Fruit fly (Drosophila melanogaster) whole organism, embryonic: ENCODE data around the gene Tsp29Fa.

Experiments
- Asciz ChIP-seq: fragments of 200-800 bp; sonication (Bioruptor generic); optimal IDR thresholded peaks from 2 replicates; lab custom pipeline; 2017; ENCODE audit warnings: missing biosample characterization, mild to moderate bottlenecking, missing genetic modification characterization, missing genetic modification reagents
- Atf-2 ChIP-seq: fragments of 200-800 bp; sonication (Bioruptor generic); optimal IDR thresholded peaks from 2 replicates; lab custom pipeline; 2016; ENCODE audit warnings: missing biosample characterization, missing genetic modification characterization
- BtbVII ChIP-seq: fragments of 200-800 bp; sonication (Bioruptor generic); optimal IDR thresholded peaks from 3 replicates; lab custom pipeline; 2017; ENCODE audit warnings: missing biosample characterization, mild to moderate bottlenecking, missing genetic modification characterization
- CG10267 ChIP-seq: fragments of 200-800 bp; sonication (Bioruptor generic); optimal IDR thresholded peaks from 2 replicates; lab custom pipeline; 2018; ENCODE audit warnings: missing biosample characterization, mild to moderate bottlenecking, missing genetic modification characterization, moderate library complexity
- CG10366 ChIP-seq: fragments of 200-800 bp; sonication (Bioruptor generic); IDR thresholded peaks from 2 replicates; pipeline ENCODE4 v1.3.6; 2022; ENCODE audit warnings: missing biosample characterization, missing genetic modification characterization
- CG11085 ChIP-seq: fragments of 200-800 bp; sonication (Bioruptor generic); IDR thresholded peaks from 2 replicates; pipeline ENCODE4 v1.3.6; 2022; ENCODE audit warnings: missing biosample characterization, missing genetic modification characterization
- CG11456 ChIP-seq: fragments of 200-800 bp; sonication (Bioruptor generic); IDR thresholded peaks from 3 replicates; pipeline ENCODE4 v1.3.6; 2022; ENCODE audit warnings: missing biosample characterization, missing genetic modification characterization
- CG11723 ChIP-seq: fragments of 200-800 bp; sonication (Bioruptor generic); optimal IDR thresholded peaks from 2 replicates; lab custom pipeline; 2017; ENCODE audit warnings: missing biosample characterization, mild to moderate bottlenecking, missing genetic modification characterization
- CG15011 ChIP-seq: fragments of 200-800 bp; sonication (Bioruptor generic); optimal IDR thresholded peaks from 3 replicates; lab custom pipeline; 2018; ENCODE audit warnings: missing biosample characterization, mild to moderate bottlenecking, missing genetic modification characterization
- CG15514 ChIP-seq: fragments of 200-800 bp; sonication (Bioruptor generic); optimal IDR thresholded peaks from 3 replicates; lab custom pipeline; 2017; ENCODE audit warnings: missing biosample characterization, missing genetic modification characterization, mild to moderate bottlenecking, moderate library complexity, missing genetic modification reagents
- CG16863 ChIP-seq: fragments of 200-800 bp; sonication (Bioruptor generic); optimal IDR thresholded peaks from 3 replicates; lab custom pipeline; 2016; ENCODE audit warnings: missing biosample characterization, missing genetic modification characterization
- CG17359 ChIP-seq: fragments of 200-800 bp; sonication (Bioruptor generic); optimal IDR thresholded peaks from 3 replicates; lab custom pipeline; 2018; ENCODE audit warnings: missing biosample characterization, mild to moderate bottlenecking, missing genetic modification characterization, moderate library complexity
- CG17829 ChIP-seq: fragments of 200-800 bp; optimal IDR thresholded peaks from 2 replicates; lab custom pipeline; 2019; ENCODE audit warnings: missing biosample characterization, mild to moderate bottlenecking, missing genetic modification characterization, moderate library complexity
- CG18619 ChIP-seq: fragments of 200-800 bp; sonication (Bioruptor generic); optimal IDR thresholded peaks from 3 replicates; lab custom pipeline; 2017; ENCODE audit warnings: missing biosample characterization, mild to moderate bottlenecking, missing genetic modification characterization
- CG2712 ChIP-seq: fragments of 200-800 bp; optimal IDR thresholded peaks from 3 replicates; lab custom pipeline; 2019; ENCODE audit warnings: missing biosample characterization, mild to moderate bottlenecking, missing genetic modification characterization, moderate library complexity
- CG32767 ChIP-seq: fragments of 200-800 bp; sonication (Bioruptor generic); IDR thresholded peaks from 2 replicates; pipeline ENCODE4 v1.3.6; 2022; ENCODE audit warnings: missing biosample characterization, missing genetic modification characterization
- CG5180 ChIP-seq: fragments of 200-800 bp; sonication (Bioruptor generic); optimal IDR thresholded peaks from 3 replicates; lab custom pipeline; 2017; ENCODE audit warnings: missing biosample characterization, missing genetic modification characterization, mild to moderate bottlenecking, moderate library complexity, missing genetic modification reagents
- Camta ChIP-seq: fragments of 200-800 bp; sonication (Bioruptor generic); optimal IDR thresholded peaks from 2 replicates; lab custom pipeline; 2016; ENCODE audit warnings: missing biosample characterization, missing genetic modification characterization
- CkIIα-i1 ChIP-seq: fragments of 200-800 bp; sonication (Bioruptor generic); IDR thresholded peaks from 2 replicates; pipeline ENCODE4 v1.3.6; 2022; ENCODE audit warnings: missing biosample characterization, missing genetic modification characterization
- Doc2 ChIP-seq: fragments of 200-800 bp; sonication (Bioruptor generic); IDR thresholded peaks from 2 replicates; pipeline ENCODE4 v1.3.6; 2022; ENCODE audit warnings: missing biosample characterization, missing genetic modification characterization
- Dp ChIP-seq: fragments of 200-800 bp; sonication (Bioruptor generic); optimal IDR thresholded peaks from 2 replicates; lab custom pipeline; 2018; ENCODE audit warnings: missing biosample characterization, mild to moderate bottlenecking, missing genetic modification characterization, moderate library complexity
- Elba2 ChIP-seq: fragments of 200-800 bp; sonication (Bioruptor generic); optimal IDR thresholded peaks from 3 replicates; lab custom pipeline; 2016; ENCODE audit warnings: missing biosample characterization, missing genetic modification characterization
- Fer3 ChIP-seq: fragments of 200-800 bp; sonication (Bioruptor generic); optimal IDR thresholded peaks from 2 replicates; lab custom pipeline; 2018; ENCODE audit warnings: missing biosample characterization, mild to moderate bottlenecking, missing genetic modification characterization, moderate library complexity
- Gsc ChIP-seq: fragments of 200-800 bp; sonication (Bioruptor generic); IDR thresholded peaks from 2 replicates; pipeline ENCODE4 v1.3.6; 2022; ENCODE audit warnings: missing biosample characterization, missing genetic modification characterization
- Hand ChIP-seq: fragments of 200-800 bp; sonication (Bioruptor generic); optimal IDR thresholded peaks from 2 replicates; lab custom pipeline; 2017; ENCODE audit warnings: mild to moderate bottlenecking, missing biosample characterization, missing genetic modification reagents, missing genetic modification characterization
- Hr3 ChIP-seq: fragments of 200-800 bp; sonication (Bioruptor generic); optimal IDR thresholded peaks from 3 replicates; lab custom pipeline; 2016; ENCODE audit warnings: missing biosample characterization, missing genetic modification characterization
- Oaz ChIP-seq: fragments of 200-800 bp; sonication (Bioruptor generic); IDR thresholded peaks from 2 replicates; pipeline ENCODE4 v1.3.6; 2022; ENCODE audit warnings: missing biosample characterization, missing genetic modification characterization
- Optix ChIP-seq: fragments of 200-800 bp; sonication (Bioruptor generic); IDR thresholded peaks from 3 replicates; pipeline ENCODE4 v1.3.6; 2022; ENCODE audit warnings: missing biosample characterization, missing genetic modification characterization
- Ptx1 ChIP-seq: fragments of 200-800 bp; sonication (Bioruptor generic); IDR thresholded peaks from 2 replicates; pipeline ENCODE4 v1.3.6; 2022; ENCODE audit warnings: missing biosample characterization, missing genetic modification characterization
- Sox100B ChIP-seq: fragments of 200-800 bp; sonication (Bioruptor generic); optimal IDR thresholded peaks from 3 replicates; lab custom pipeline; 2018; ENCODE audit warnings: missing biosample characterization, mild to moderate bottlenecking, missing genetic modification characterization
- ac ChIP-seq: fragments of 200-800 bp; sonication (Bioruptor generic); optimal IDR thresholded peaks from 3 replicates; lab custom pipeline; 2017; ENCODE audit warnings: missing biosample characterization, mild to moderate bottlenecking, missing genetic modification characterization
- cad ChIP-seq: fragments of >200 bp; optimal IDR thresholded peaks from 2 replicates; lab custom pipeline; 2017; ENCODE audit warnings: missing biosample characterization, missing genetic modification characterization
- crp ChIP-seq, 2 experiments: fragments of 200-800 bp; sonication (Bioruptor generic); optimal IDR thresholded peaks; 2 replicates in 1 of 2; 3 replicates in 1 of 2; lab custom pipeline; 2017; ENCODE audit warnings: missing biosample characterization in 2 of 2, missing genetic modification characterization in 2 of 2, mild to moderate bottlenecking in 1 of 2, moderate library complexity in 1 of 2
- fd96Cb ChIP-seq: fragments of 200-800 bp; sonication (Bioruptor generic); optimal IDR thresholded peaks from 2 replicates; lab custom pipeline; 2018; ENCODE audit warnings: missing biosample characterization, mild to moderate bottlenecking, missing genetic modification characterization, moderate library complexity
- gem ChIP-seq: fragments of 200-800 bp; sonication (Bioruptor generic); optimal IDR thresholded peaks from 2 replicates; lab custom pipeline; 2019; ENCODE audit warnings: missing biosample characterization, mild to moderate bottlenecking, missing genetic modification characterization, moderate library complexity
- hbn ChIP-seq: fragments of 200-800 bp; sonication (Bioruptor generic); IDR thresholded peaks from 2 replicates; pipeline ENCODE4 v1.3.6; 2022; ENCODE audit warnings: missing biosample characterization, missing genetic modification characterization; ENCODE audit not compliant: partially characterized antibody
- ind ChIP-seq: fragments of 200-800 bp; sonication (Bioruptor generic); optimal IDR thresholded peaks from 3 replicates; lab custom pipeline; 2016; ENCODE audit warnings: missing biosample characterization, missing genetic modification characterization
- inv ChIP-seq: fragments of 200-800 bp; sonication (Bioruptor generic); IDR thresholded peaks from 2 replicates; pipeline ENCODE4 v1.3.6; 2022; ENCODE audit warnings: missing biosample characterization, missing genetic modification characterization; ENCODE audit not compliant: partially characterized antibody
- jing ChIP-seq: fragments of 200-800 bp; sonication (Bioruptor generic); optimal IDR thresholded peaks from 2 replicates; lab custom pipeline; 2018; ENCODE audit warnings: missing biosample characterization, mild to moderate bottlenecking, missing genetic modification characterization
- klu ChIP-seq: fragments of 200-800 bp; sonication (Bioruptor generic); IDR thresholded peaks from 2 replicates; pipeline ENCODE4 v1.3.6; 2022; ENCODE audit warnings: missing biosample characterization, missing genetic modification characterization
- nmo ChIP-seq: fragments of 200-800 bp; sonication (Bioruptor generic); optimal IDR thresholded peaks from 2 replicates; lab custom pipeline; 2018; ENCODE audit warnings: missing biosample characterization, mild to moderate bottlenecking, missing genetic modification characterization, moderate library complexity
- p53 ChIP-seq: fragments of 200-800 bp; sonication (Bioruptor generic); optimal IDR thresholded peaks from 2 replicates; lab custom pipeline; 2016; ENCODE audit warnings: missing biosample characterization, missing genetic modification characterization
- pb ChIP-seq: fragments of 200-800 bp; sonication (Bioruptor generic); optimal IDR thresholded peaks from 3 replicates; lab custom pipeline; 2016; ENCODE audit warnings: missing biosample characterization, missing genetic modification characterization
- phol ChIP-seq: fragments of 200-800 bp; sonication (Bioruptor generic); optimal IDR thresholded peaks from 3 replicates; lab custom pipeline; 2018; ENCODE audit warnings: missing biosample characterization, mild to moderate bottlenecking, missing genetic modification characterization, moderate library complexity
- sisA ChIP-seq: fragments of 200-800 bp; sonication (Bioruptor generic); IDR thresholded peaks from 2 replicates; pipeline ENCODE4 v1.3.6; 2022; ENCODE audit warnings: missing biosample characterization, missing genetic modification characterization
- ssp ChIP-seq: fragments of 200-800 bp; sonication (Bioruptor generic); IDR thresholded peaks from 2 replicates; pipeline ENCODE4 v1.3.6; 2022; ENCODE audit warnings: missing biosample characterization, missing genetic modification characterization
- tll ChIP-seq, 2 experiments: fragments of 200-800 bp in 1 of 2; fragments of >200 bp in 1 of 2; sonication (Bioruptor generic) in 1 of 2; optimal IDR thresholded peaks; 2 replicates each; lab custom pipeline; 2017 to 2019; ENCODE audit warnings: missing biosample characterization in 2 of 2, missing genetic modification characterization in 2 of 2, mild to moderate bottlenecking in 1 of 2, moderate library complexity in 1 of 2
- vfl ChIP-seq: fragments of 200-800 bp; sonication (Bioruptor generic); optimal IDR thresholded peaks from 2 replicates; lab custom pipeline; 2016; ENCODE audit warnings: missing biosample characterization, missing genetic modification characterization

Tsp29Fa gene

DNA sequence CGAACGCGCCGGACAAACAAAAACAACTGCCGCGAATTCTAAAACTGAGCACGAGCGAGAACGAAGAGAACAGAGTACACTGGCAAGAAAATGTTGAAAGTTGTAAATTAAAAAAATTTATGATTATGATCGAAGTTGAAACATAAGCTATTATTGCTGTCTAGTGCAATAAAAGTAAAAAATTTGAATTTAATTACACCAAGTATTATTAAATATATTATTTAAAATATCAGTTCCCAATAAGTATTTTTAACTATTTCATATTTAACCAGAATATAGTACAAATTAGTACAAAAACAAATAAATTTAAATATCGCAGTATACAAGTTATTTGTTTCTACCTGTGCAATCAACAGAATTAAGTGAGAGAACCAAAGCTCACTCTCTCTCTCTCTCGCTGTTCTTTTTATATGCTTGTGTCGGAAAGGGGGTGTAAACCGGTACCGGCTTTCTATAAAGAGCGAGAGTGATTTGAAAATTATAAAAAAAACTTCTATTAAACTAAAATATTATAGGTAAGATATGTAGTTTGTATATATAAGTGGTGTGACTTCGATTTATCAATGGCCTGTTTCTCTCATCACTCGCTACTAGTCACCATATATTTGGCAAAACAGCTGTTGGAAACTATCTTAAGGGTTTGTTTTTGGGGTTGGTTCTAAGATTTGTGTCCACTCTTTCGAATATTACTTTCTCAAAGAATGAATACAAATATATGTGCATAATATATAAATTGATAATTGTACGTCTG lies 17.6 kb downstream of the Tsp29Fa start, which contains the start of gene C1GalTA (continued):
- TF ChIP-seq Gsc = no peak
- peak; percentile 70 for TF ChIP-seq vfl (GFP tag; lab: Kevin White, UChicago)
- peak; percentile 42 for TF ChIP-seq Atf-2 (GFP tag; lab: Kevin White, UChicago)
- peak; percentile 52 for TF ChIP-seq Elba2
- no peak for TF ChIP-seq cad
- peak; percentile 97 for TF ChIP-seq Hr3
- TF ChIP-seq pb (GFP tag; lab: Kevin White, UChicago) = peak; percentile 11
- peak; percentile 90 for TF ChIP-seq CG10366 (GFP tag; lab: Robert Waterston, UW)
- TF ChIP-seq BtbVII (GFP tag; lab: Kevin White, UChicago) = peak; percentile 98
- peak; percentile 91 for TF ChIP-seq CG15514 (GFP tag; lab: Kevin White, UChicago)
- peak; percentile 99 for TF ChIP-seq Sox100B
- no peak for TF ChIP-seq p53 (GFP tag; lab: Kevin White, UChicago)
- peak; percentile 93 for TF ChIP-seq CG11085 (GFP tag; lab: Robert Waterston, UW)
- peak; percentile 100 for TF ChIP-seq gem
- TF ChIP-seq ind (GFP tag; lab: Kevin White, UChicago) = peak; percentile 94
- TF ChIP-seq Ptx1 (GFP tag; lab: Robert Waterston, UW) = peak; percentile 98
- peak in 1 of 2 experiments; percentile 66 for TF ChIP-seq crp (GFP tag; optimal IDR thresholded peaks at IDR 0.05; lab: Kevin White, UChicago)
- TF ChIP-seq fd96Cb = peak; percentile 98
- TF ChIP-seq inv = no peak
- peak; percentile 98 for TF ChIP-seq Hand
- peak; percentile 96 for TF ChIP-seq CG32767 (GFP tag; lab: Robert Waterston, UW)
- TF ChIP-seq phol (tag; lab: Kevin White, UChicago) = peak; percentile 99
- TF ChIP-seq CG18619 (GFP tag; lab: Kevin White, UChicago) = peak; percentile 96
- peak; percentile 97 for TF ChIP-seq CG15011 (GFP tag; lab: Kevin White, UChicago)
- TF ChIP-seq CG16863 (GFP tag; lab: Kevin White, UChicago) = peak; percentile 56
- TF ChIP-seq ssp (GFP tag; lab: Robert Waterston, UW) = peak; percentile 91
- peak; percentile 98 for TF ChIP-seq CG10267 (tag; lab: Kevin White, UChicago)
- TF ChIP-seq nmo (GFP tag; lab: Kevin White, UChicago) = peak; percentile 100
- 0 out of 3 replicates have a peak, but pooled peaks have one; percentile 62 for TF ChIP-seq Optix (GFP tag; lab: Robert Waterston, UW)
- TF ChIP-seq CG11456 = no peak; the same call in 2 of the 3 replicates
- peak; percentile 67 for TF ChIP-seq jing (GFP tag; lab: Kevin White, UChicago)
- TF ChIP-seq CG11723 = peak; percentile 89
- TF ChIP-seq CG17829 (tag; lab: Kevin White, UChicago) = peak; percentile 100
- peak; percentile 96 for TF ChIP-seq klu (GFP tag; lab: Robert Waterston, UW)
- TF ChIP-seq Fer3 (tag; lab: Kevin White, UChicago) = peak; percentile 98
- TF ChIP-seq ac (GFP tag; lab: Kevin White, UChicago) = peak; percentile 63
- TF ChIP-seq CG2712 (tag; lab: Kevin White, UChicago) = peak; percentile 100
- peak in 1 of 2 experiments; percentile 51 for TF ChIP-seq tll (GFP tag; optimal IDR thresholded peaks at IDR 0.05; lab: Kevin White, UChicago)
- peak; percentile 86 for TF ChIP-seq sisA (GFP tag; lab: Robert Waterston, UW)
- TF ChIP-seq Dp (GFP tag; lab: Kevin White, UChicago) = peak; percentile 35
- peak; percentile 97 for TF ChIP-seq CG17359 (tag; lab: Kevin White, UChicago)
- peak; percentile 40 for TF ChIP-seq Camta (GFP tag; lab: Kevin White, UChicago)
- no peak for TF ChIP-seq CkIIα-i1 (GFP tag; lab: Robert Waterston, UW)
- TF ChIP-seq Oaz (GFP tag; lab: Robert Waterston, UW) = peak; percentile 86
- TF ChIP-seq Doc2 (GFP tag; lab: Robert Waterston, UW) = no peak
- TF ChIP-seq hbn = no peak
- peak; percentile 97 for TF ChIP-seq Asciz
- peak; percentile 90 for TF ChIP-seq CG5180 (GFP tag; lab: Kevin White, UChicago)
